Fruit fly (Drosophila melanogaster) whole organism: ENCODE data around the gene klar.

Experiments
- CG8478 ChIP-seq: fragments of >200 bp; optimal IDR thresholded peaks from 2 replicates; lab custom pipeline; 2018; ENCODE audit warnings: inconsistent platforms
- Dll ChIP-seq: fragments of >200 bp; optimal IDR thresholded peaks from 2 replicates; lab custom pipeline; 2017
- EcR ChIP-seq, 2 experiments: fragments of >200 bp; optimal IDR thresholded peaks; 2 replicates each; lab custom pipeline; 2017; ENCODE audit warnings: missing biosample characterization in 2 of 2, missing genetic modification characterization in 2 of 2, missing genetic modification reagents in 2 of 2
- pan ChIP-seq: fragments of >200 bp; optimal IDR thresholded peaks from 2 replicates; lab custom pipeline; 2017
- psq ChIP-seq: fragments of >200 bp; optimal IDR thresholded peaks from 2 replicates; lab custom pipeline; 2017
- usp ChIP-seq: fragments of >200 bp; optimal IDR thresholded peaks from 2 replicates; lab custom pipeline; 2017; ENCODE audit warnings: missing biosample characterization, missing genetic modification characterization, mixed read lengths

Gene klar

DNA sequence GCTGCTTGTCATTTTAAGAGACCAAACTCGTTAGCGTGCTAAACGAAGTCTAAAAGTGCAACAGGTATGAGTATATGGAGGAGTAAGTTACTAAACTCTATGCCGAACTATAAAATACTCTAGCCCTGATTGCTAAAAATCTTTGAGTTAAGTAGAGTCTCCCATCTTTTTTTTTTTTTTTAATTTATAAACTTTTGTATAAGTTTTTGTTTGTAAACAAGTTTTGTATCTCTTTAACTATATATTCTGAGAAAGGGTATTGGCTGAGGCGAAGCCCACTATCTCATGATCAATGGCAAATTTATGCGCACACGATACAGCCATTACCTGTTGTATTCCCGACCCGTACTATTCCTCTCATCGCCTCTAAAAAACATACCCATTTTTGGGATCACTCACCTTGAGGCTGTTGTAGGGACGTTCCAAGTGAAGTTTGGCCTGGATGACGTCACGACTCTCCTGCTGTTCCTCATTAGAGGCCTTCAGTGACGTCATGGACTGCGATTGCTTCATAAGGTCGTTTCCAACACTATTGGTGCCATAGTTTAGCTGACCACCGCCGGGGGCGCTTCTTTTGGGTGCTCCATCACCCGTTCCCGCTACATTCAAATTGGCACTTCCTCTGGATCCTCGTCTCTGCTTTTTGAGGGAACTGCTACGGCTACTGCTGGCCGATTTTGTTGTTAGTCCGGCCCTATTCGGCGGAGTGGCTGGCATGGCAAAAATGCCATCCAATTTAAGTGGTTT is 32.7 kb downstream of the klar start:
- TF ChIP-seq CG8478 = no peak
- TF ChIP-seq EcR (GFP tag; optimal IDR thresholded peaks at IDR 0.05; lab: Kevin White, UChicago) = no peak
- no peak for TF ChIP-seq usp (GFP tag; lab: Kevin White, UChicago)
- TF ChIP-seq pan = no peak
- TF ChIP-seq Dll (lab: Kevin White, UChicago) = no peak
- no peak for TF ChIP-seq psq (lab: Kevin White, UChicago)

DNA sequence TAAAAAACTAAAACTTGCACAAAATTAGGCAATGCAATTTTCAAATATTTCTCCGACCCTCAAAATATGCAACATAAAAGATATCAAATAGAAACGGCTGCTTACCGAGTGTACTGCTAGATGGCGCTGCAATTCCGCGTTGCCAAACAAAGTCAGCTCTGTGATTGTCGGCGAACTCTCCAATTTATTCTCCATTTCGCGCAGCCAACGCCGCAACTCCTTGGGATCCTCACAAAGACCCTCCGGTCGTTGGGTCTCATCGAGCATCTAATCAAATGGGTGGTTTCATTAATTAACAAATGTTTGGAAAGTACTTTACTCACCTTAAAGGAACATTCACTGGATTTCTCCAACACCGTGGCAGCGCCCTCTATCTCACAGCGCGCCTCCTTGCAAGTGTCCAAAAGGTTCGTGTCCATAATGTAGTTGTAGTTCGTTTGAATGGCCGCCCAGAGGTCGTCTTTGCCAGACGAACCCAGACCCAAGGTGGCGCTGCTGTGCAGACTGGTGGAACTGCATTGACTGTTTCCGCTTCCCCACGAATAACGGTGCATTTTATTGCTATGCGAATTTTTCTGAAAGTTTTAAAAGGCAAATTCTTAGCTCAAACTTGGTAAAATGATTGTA is 34.5 kb downstream of the klar start:
- TF ChIP-seq psq (lab: Kevin White, UChicago) (no peak), EcR (GFP tag; optimal IDR thresholded peaks at IDR 0.05; lab: Kevin White, UChicago) (no peak), Dll (lab: Kevin White, UChicago) (no peak), pan (no peak), CG8478 (no peak), usp (GFP tag; lab: Kevin White, UChicago) (no peak)

DNA sequence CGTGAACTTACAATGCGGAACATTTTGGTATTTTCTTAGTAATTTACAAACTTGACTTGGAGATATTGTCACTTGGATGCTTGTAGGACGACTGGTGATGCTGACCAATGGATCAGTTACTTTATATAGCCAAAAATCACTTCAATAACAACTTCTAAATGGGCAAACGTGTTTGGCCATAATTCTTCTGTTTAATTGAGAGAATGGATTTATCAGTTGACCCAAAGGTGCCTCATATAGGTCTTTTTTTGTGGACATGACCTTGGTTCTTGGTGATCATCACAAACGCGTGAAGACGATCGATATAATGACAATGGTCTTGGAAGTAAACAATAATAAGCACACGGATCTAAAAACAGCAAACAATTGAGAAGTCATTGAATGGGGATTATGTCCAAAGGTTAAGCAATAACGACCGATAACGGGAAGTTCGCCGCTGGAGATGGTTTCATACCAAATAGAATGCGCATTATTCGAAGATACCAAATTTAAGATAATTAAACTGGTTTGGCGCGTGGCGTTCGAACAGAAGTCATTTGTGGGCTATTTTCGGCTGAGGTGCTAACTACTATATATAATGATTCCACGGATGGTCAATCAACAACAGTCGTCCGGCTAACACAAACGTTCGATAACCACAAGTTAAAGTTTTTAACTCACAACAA is 39.9 kb downstream of the klar start, which contains the start of the genes CG34267 and CG34268:
Gene CG34267 (minus strand): TSS at position 101 of the 665 bp plus-strand sequence.
Gene CG34268 (plus strand): TSS at position 615 of the 665 bp plus-strand sequence.
- TF ChIP-seq CG8478 (no peak), usp (GFP tag; lab: Kevin White, UChicago) (no peak), pan (no peak), Dll (lab: Kevin White, UChicago) (no peak), EcR (GFP tag; optimal IDR thresholded peaks at IDR 0.05; lab: Kevin White, UChicago) (no peak), psq (lab: Kevin White, UChicago) (no peak)

DNA sequence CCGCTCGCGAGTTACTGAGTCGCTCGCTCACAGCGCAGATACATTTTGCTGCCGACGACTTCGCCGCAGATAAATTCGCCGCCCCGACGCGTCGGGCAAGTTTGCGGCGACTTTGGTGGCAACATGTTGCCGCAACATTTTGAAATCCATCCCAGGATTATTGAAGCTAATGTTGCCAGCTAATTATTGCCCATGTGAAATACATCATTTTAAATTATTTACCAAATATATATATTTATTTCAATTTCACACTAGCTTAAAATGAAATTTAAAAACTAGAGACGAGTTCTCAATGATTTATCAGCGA is 49.7 kb downstream of the klar start:
- TF ChIP-seq usp (GFP tag; lab: Kevin White, UChicago) (no peak), Dll (lab: Kevin White, UChicago) (no peak), CG8478 (no peak), pan (no peak)

DNA sequence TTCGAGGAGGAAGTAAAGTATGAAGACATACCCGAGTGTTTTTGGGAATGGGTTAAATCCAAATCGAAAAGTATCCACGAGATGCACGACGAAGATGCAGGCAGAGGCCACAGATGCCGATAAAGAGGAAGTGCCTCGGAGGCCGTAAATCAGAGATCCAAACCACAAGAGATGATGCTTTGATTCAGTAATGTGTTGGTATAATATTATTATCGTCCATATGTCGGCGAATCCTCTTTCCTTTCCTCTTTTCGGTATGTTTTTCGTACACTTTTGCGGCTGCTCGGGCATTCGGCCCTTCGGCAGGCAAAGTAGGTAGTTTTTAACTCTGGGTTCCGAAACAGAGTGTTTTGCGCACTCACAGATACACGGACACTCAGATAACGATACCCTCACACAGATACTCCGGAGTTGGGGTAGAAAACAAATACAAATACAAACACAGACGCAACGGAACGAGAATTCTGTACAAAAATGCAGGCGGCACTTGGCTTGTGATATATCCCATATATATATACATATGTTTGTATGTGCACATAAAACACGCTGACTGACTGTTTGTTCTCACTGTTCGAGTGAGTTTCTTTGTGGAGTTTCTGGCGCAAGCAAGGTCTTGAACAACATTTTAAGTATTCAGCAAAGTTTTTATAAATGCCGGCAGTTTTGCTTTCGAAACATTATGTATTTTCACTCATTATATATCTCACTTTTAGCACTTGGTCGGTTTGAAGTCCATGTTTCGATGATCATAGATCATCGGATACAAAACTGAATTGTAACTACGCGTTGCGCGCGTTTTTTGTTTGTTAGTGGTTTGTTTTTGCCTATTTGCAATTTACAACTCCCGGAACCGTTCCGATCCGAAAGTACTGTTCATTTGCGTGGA is 50.2 kb downstream of the klar start:
- TF ChIP-seq CG8478 (no peak), EcR (GFP tag; optimal IDR thresholded peaks at IDR 0.05; lab: Kevin White, UChicago) (no peak), Dll (lab: Kevin White, UChicago) (no peak), usp (GFP tag; lab: Kevin White, UChicago) (no peak), pan (no peak), psq (lab: Kevin White, UChicago) (no peak)

DNA sequence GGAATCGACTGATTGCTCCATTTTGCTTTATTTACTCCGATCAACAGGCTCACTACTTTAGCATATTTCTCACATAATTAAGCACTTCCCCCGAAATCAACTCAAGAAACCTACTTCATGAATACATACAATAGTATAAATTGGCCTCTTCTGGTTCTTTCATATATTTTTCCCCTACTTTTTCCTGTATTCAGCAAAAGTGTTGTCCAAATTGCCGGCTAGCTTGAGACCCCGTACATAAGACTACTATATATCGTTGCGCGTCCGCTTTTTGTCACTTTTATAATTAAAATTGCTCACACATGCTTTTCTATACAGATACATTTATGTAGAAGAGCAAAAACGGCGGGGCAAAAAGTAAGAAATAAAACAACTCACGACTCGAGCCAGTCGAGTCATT is 51.1 kb downstream of the klar start:
- TF ChIP-seq EcR (GFP tag; optimal IDR thresholded peaks at IDR 0.05; lab: Kevin White, UChicago) = no peak
- no peak for TF ChIP-seq CG8478
- no peak for TF ChIP-seq pan
- no peak for TF ChIP-seq Dll (lab: Kevin White, UChicago)
- TF ChIP-seq usp (GFP tag; lab: Kevin White, UChicago) = no peak
- TF ChIP-seq psq (lab: Kevin White, UChicago) = no peak

DNA sequence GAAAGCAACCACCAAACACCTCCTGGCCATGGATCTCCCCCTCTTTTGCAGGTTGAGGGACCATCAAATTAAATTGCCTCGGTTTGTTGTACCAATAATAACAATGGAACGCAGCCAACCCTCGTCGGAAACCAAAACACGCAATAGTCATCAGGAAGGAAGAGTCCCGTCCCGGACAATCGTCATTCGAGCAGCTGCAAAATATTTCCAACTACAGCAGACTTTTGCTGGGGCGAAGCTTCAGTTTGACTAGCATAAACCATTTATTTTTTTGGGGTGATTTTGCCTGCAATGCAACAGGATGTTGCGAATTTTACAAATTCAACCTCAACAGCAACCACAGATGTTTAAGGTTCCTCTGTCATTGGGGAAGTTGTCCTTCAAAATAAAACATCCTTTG is 51.8 kb downstream of the klar start:
- TF ChIP-seq pan (no peak), psq (lab: Kevin White, UChicago) (no peak), CG8478 (no peak), EcR (GFP tag; optimal IDR thresholded peaks at IDR 0.05; lab: Kevin White, UChicago) (no peak), Dll (lab: Kevin White, UChicago) (no peak), usp (GFP tag; lab: Kevin White, UChicago) (no peak)

DNA sequence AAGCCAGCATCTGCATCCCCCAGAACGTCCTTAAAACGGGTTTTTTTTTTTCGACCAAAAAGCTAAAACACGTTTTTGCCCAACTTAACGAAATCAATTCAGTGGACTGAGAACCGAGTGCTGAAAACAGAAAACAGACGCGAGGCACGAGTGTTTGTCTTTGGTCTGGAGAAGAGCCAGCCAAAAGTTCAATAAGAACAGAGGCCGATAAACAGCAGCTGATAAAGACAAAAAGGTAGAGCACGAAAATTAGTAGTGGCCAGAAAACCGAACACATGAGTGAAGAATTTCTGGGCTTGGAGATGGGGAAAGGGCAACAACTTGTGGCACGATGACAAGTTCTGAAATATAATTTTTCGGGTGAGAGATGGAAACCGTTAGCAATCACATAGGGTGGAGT is 52.3 kb downstream of the klar start:
- no peak for TF ChIP-seq Dll (lab: Kevin White, UChicago)
- no peak for TF ChIP-seq CG8478
- no peak for TF ChIP-seq psq (lab: Kevin White, UChicago)
- no peak for TF ChIP-seq EcR (GFP tag; optimal IDR thresholded peaks at IDR 0.05; lab: Kevin White, UChicago)
- no peak for TF ChIP-seq usp (GFP tag; lab: Kevin White, UChicago)
- TF ChIP-seq pan = no peak

DNA sequence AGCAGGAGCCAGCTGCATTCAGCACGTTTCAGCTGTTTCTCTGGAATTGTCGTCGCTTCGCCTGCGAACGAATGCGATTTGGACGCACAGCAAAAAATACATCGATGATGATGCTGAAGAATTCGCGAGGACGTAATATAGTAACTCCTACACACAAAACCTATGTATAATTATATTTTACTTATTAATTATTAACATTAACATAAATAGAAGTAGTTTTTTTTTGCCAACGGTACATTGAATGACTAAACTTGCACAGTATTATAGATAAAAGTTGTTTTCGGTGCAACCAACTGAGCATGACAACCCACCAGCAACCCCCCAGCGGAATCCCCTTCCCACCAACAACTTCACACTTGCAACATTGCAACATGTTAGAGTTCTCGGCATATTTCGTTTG is 55.0 kb downstream of the klar start:
- TF ChIP-seq psq (lab: Kevin White, UChicago) (no peak), EcR (GFP tag; optimal IDR thresholded peaks at IDR 0.05; lab: Kevin White, UChicago) (no peak), Dll (lab: Kevin White, UChicago) (no peak), pan (no peak), CG8478 (no peak), usp (GFP tag; lab: Kevin White, UChicago) (no peak)

DNA sequence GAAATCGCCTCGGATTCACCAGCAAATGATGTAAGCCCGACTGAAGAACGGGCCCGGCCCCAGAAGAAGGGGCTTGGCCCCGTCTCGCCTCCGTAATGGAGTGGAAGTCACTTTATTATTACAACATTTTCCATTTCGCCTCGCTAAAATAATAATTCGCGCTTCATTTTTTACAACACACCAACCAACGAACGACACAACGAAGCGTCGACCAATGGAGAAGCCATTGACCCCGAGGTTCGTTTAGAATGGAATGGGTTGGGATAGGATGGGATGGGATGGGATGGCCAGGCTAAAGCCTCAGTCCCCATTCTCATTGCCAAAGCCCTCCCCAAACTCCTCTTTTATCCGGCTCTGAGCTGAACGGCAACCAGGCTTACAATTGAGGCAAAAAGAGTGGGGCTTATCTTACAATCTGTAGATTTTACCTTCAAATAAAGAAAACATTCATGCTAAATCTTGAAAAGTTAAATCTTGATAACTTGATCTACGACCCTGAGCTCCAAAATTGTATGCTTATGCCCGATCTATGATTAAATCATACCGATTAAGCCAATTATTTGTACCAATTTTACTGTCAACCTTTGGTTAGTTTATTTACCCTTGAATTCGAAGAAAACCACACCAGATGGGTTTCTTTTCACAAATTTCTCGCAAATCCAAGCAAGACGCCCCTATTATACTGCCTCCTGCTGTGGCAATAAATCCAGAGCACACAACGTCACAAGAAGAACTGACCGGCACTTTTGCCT is 55.7 kb downstream of the klar start:
- TF ChIP-seq usp (GFP tag; lab: Kevin White, UChicago) = no peak
- peak in 1 of 2 experiments; percentile 49 for TF ChIP-seq EcR (GFP tag; optimal IDR thresholded peaks at IDR 0.05; lab: Kevin White, UChicago)

DNA sequence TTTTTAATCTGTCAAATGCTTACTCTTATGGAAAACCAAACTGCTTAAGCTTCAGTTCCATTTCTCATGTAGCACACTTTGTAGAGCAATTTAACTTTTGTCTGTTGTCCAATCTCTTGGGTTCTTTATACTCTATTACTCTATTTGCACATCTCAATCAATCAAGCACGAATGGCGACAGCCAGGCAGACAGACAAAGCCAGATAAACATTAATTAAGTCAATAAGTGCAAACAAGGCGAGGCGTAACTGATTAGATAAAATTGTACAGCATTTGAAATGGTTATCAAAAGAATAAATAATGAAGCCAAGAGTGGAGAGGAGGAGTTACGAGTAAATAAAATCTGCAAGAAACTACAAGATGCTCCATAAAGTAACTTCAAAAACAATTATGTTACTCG is 56.6 kb downstream of the klar start:
- TF ChIP-seq CG8478 = no peak
- no peak for TF ChIP-seq EcR (GFP tag; optimal IDR thresholded peaks at IDR 0.05; lab: Kevin White, UChicago)
- no peak for TF ChIP-seq usp (GFP tag; lab: Kevin White, UChicago)
- TF ChIP-seq Dll (lab: Kevin White, UChicago) = no peak
- TF ChIP-seq pan = no peak
- no peak for TF ChIP-seq psq (lab: Kevin White, UChicago)
